Worm (Caenorhabditis elegans) whole organism, young adult: Measurements from ENCODE around the gene F55A11.6.

Source experiments
- B0035.1 ChIP-seq: sonication (generic microtip); optimal IDR thresholded peaks from 2 replicates; lab custom pipeline; 2016; ENCODE audit warnings: missing genetic modification characterization, mild to moderate bottlenecking, missing compliant biosample characterization, missing genotype, missing genetic modification reagents
- F33H1.4 ChIP-seq: fragments of 200-800 bp; sonication (Bioruptor generic); IDR thresholded peaks from 2 replicates; pipeline ENCODE4 v1.3.6; 2022; ENCODE audit warnings: missing genetic modification reagents, missing genetic modification characterization, missing compliant biosample characterization
- F39B2.1 ChIP-seq: fragments of 200-800 bp; sonication (Bioruptor generic); IDR thresholded peaks from 2 replicates; pipeline ENCODE4 v1.3.6; 2022; ENCODE audit warnings: missing genetic modification reagents, missing genetic modification characterization, missing compliant biosample characterization
- F49E8.2 ChIP-seq: sonication (generic microtip); optimal IDR thresholded peaks from 3 replicates; lab custom pipeline; 2017; ENCODE audit warnings: missing genetic modification characterization, mild to moderate bottlenecking, missing compliant biosample characterization, antibody characterized with exemption, moderate library complexity; ENCODE audit not compliant: insufficient read depth
- K11D2.4 ChIP-seq: fragments of 200-800 bp; sonication (Bioruptor generic); IDR thresholded peaks from 2 replicates; pipeline ENCODE4 v1.3.6; 2022; ENCODE audit warnings: missing genetic modification reagents, missing genetic modification characterization, missing compliant biosample characterization
- atf-7 ChIP-seq: sonication (generic microtip); optimal IDR thresholded peaks from 2 replicates; lab custom pipeline; 2017; ENCODE audit warnings: mild to moderate bottlenecking, missing genetic modification characterization, missing compliant biosample characterization
- attf-6 ChIP-seq: fragments of 200-800 bp; sonication (Bioruptor generic); IDR thresholded peaks from 2 replicates; pipeline ENCODE4 v1.3.6; 2022; ENCODE audit warnings: missing genetic modification reagents, missing genetic modification characterization, missing compliant biosample characterization
- bed-2 ChIP-seq: fragments of 200-800 bp; sonication (Bioruptor generic); IDR thresholded peaks from 2 replicates; pipeline ENCODE4 v1.3.6; 2022; ENCODE audit warnings: missing genetic modification reagents, missing genetic modification characterization, missing compliant biosample characterization
- cebp-1 ChIP-seq, 2 experiments: fragments of 200-800 bp in 1 of 2; sonication (Bioruptor generic) in 1 of 2; sonication (generic microtip) in 1 of 2; IDR thresholded peaks in 1 of 2; optimal IDR thresholded peaks in 1 of 2; 2 replicates each; pipeline versions ENCODE4 v1.3.6 to Lab custom; 2017 to 2022; ENCODE audit warnings: missing compliant biosample characterization in 2 of 2, missing genetic modification characterization in 2 of 2, mild to moderate bottlenecking in 1 of 2, missing genetic modification reagents in 1 of 2, moderate library complexity in 1 of 2
- ceh-40 ChIP-seq: fragments of 200-800 bp; sonication (Bioruptor generic); IDR thresholded peaks from 2 replicates; pipeline ENCODE4 v1.3.6; 2022; ENCODE audit warnings: missing genetic modification characterization, missing compliant biosample characterization
- ceh-58 ChIP-seq: fragments of 200-800 bp; sonication (Bioruptor generic); IDR thresholded peaks from 2 replicates; pipeline ENCODE4 v1.3.6; 2022; ENCODE audit warnings: missing genetic modification characterization, missing compliant biosample characterization
- egl-18 ChIP-seq: fragments of 200-800 bp; sonication (Bioruptor generic); IDR thresholded peaks from 2 replicates; pipeline ENCODE4 v1.3.6; 2022; ENCODE audit warnings: missing genetic modification reagents, missing genetic modification characterization, missing compliant biosample characterization
- egl-44 ChIP-seq: fragments of 200-800 bp; sonication (Bioruptor generic); IDR thresholded peaks from 2 replicates; pipeline ENCODE4 v1.3.6; 2022; ENCODE audit warnings: missing genetic modification reagents, missing genetic modification characterization, missing compliant biosample characterization
- gei-17 ChIP-seq: fragments of 200-800 bp; sonication (Bioruptor generic); optimal IDR thresholded peaks from 2 replicates; lab custom pipeline; 2018; ENCODE audit warnings: mild to moderate bottlenecking, missing genetic modification characterization, missing compliant biosample characterization
- him-1 ChIP-seq: sonication (generic microtip); optimal IDR thresholded peaks from 2 replicates; lab custom pipeline; 2016; ENCODE audit warnings: missing genotype, missing genetic modification reagents, missing genetic modification characterization, missing compliant biosample characterization
- hmg-20 ChIP-seq: fragments of 200-800 bp; sonication (Bioruptor generic); IDR thresholded peaks from 2 replicates; pipeline ENCODE4 v1.3.6; 2022; ENCODE audit warnings: missing genetic modification reagents, missing genetic modification characterization, missing compliant biosample characterization
- hrde-1 ChIP-seq: sonication (generic microtip); optimal IDR thresholded peaks from 2 replicates; lab custom pipeline; 2016; ENCODE audit warnings: missing genetic modification characterization, mild to moderate bottlenecking, missing compliant biosample characterization, moderate library complexity, missing genotype, missing genetic modification reagents, borderline replicate concordance
- lag-1 ChIP-seq: fragments of 200-800 bp; sonication (Bioruptor generic); IDR thresholded peaks from 2 replicates; pipeline ENCODE4 v1.3.6; 2022; ENCODE audit warnings: missing genetic modification reagents, missing genetic modification characterization, missing compliant biosample characterization
- lin-26 ChIP-seq: fragments of 200-800 bp; sonication (Bioruptor generic); IDR thresholded peaks from 2 replicates; pipeline ENCODE4 v1.3.6; 2022; ENCODE audit warnings: missing genetic modification reagents, missing genetic modification characterization, missing compliant biosample characterization
- lin-35 ChIP-seq, 3 experiments: fragments of 150-350 bp in 2 of 3; sonication (generic microtip) in 1 of 3; optimal IDR thresholded peaks; 2 replicates each; lab custom pipeline; 2014 to 2018; ENCODE audit warnings: missing biosample characterization in 3 of 3, missing genetic modification characterization in 3 of 3, missing genetic modification reagents in 3 of 3
- mcd-1 ChIP-seq: fragments of 200-800 bp; sonication (Bioruptor generic); IDR thresholded peaks from 2 replicates; pipeline ENCODE4 v1.3.6; 2022; ENCODE audit warnings: missing genetic modification reagents, missing genetic modification characterization, missing compliant biosample characterization
- mel-28 ChIP-seq: sonication (generic microtip); optimal IDR thresholded peaks from 2 replicates; lab custom pipeline; 2016; ENCODE audit warnings: borderline replicate concordance, mild to moderate bottlenecking, missing genetic modification characterization, missing compliant biosample characterization
- nhr-27 ChIP-seq: fragments of 200-800 bp; sonication (Bioruptor generic); optimal IDR thresholded peaks from 2 replicates; lab custom pipeline; 2018; ENCODE audit warnings: mild to moderate bottlenecking, missing genetic modification characterization, moderate library complexity, missing compliant biosample characterization
- nhr-80 ChIP-seq: sonication (generic microtip); optimal IDR thresholded peaks from 2 replicates; lab custom pipeline; 2016; ENCODE audit warnings: missing genetic modification characterization, missing compliant biosample characterization
- rcor-1 ChIP-seq: fragments of 200-800 bp; sonication (Bioruptor generic); IDR thresholded peaks from 2 replicates; pipeline ENCODE4 v1.3.6; 2022; ENCODE audit warnings: missing genetic modification reagents, missing genetic modification characterization, missing compliant biosample characterization
- rec-8 ChIP-seq, 2 experiments: sonication (generic microtip); optimal IDR thresholded peaks; 2 replicates each; lab custom pipeline; 2016; ENCODE audit warnings: mild to moderate bottlenecking in 2 of 2, missing genetic modification characterization in 2 of 2, missing genetic modification reagents in 2 of 2, missing genotype in 2 of 2, missing biosample characterization in 1 of 2, missing compliant biosample characterization in 1 of 2, moderate library complexity in 1 of 2
- repo-1 ChIP-seq: sonication (generic microtip); optimal IDR thresholded peaks from 2 replicates; lab custom pipeline; 2017; ENCODE audit warnings: mild to moderate bottlenecking, missing genetic modification characterization, missing compliant biosample characterization
- sea-2 ChIP-seq: fragments of 200-800 bp; sonication (Bioruptor generic); IDR thresholded peaks from 2 replicates; pipeline ENCODE4 v1.3.6; 2022; ENCODE audit warnings: missing genetic modification characterization, missing compliant biosample characterization
- snpc-1.1 ChIP-seq: sonication (generic microtip); optimal IDR thresholded peaks from 2 replicates; lab custom pipeline; 2017; ENCODE audit warnings: missing genetic modification characterization, mild to moderate bottlenecking, missing compliant biosample characterization, antibody characterized with exemption, moderate library complexity, missing genotype, missing genetic modification reagents; ENCODE audit not compliant: insufficient read depth
- sptf-2 ChIP-seq: fragments of 200-800 bp; sonication (Bioruptor generic); optimal IDR thresholded peaks from 2 replicates; lab custom pipeline; 2018; ENCODE audit warnings: mild to moderate bottlenecking, missing genetic modification characterization, missing compliant biosample characterization
- tbx-9 ChIP-seq: sonication (generic microtip); optimal IDR thresholded peaks from 2 replicates; lab custom pipeline; 2016; ENCODE audit warnings: borderline replicate concordance, missing genetic modification characterization, inconsistent platforms, missing compliant biosample characterization
- xnd-1 ChIP-seq: sonication (generic microtip); optimal IDR thresholded peaks from 2 replicates; lab custom pipeline; 2016; ENCODE audit warnings: missing genotype, missing genetic modification reagents, missing genetic modification characterization, missing compliant biosample characterization
- ztf-28 ChIP-seq: fragments of 200-800 bp; sonication (Bioruptor generic); IDR thresholded peaks from 2 replicates; pipeline ENCODE4 v1.3.6; 2022; ENCODE audit warnings: missing genetic modification reagents, missing genetic modification characterization, missing compliant biosample characterization

Gene F55A11.6

DNA sequence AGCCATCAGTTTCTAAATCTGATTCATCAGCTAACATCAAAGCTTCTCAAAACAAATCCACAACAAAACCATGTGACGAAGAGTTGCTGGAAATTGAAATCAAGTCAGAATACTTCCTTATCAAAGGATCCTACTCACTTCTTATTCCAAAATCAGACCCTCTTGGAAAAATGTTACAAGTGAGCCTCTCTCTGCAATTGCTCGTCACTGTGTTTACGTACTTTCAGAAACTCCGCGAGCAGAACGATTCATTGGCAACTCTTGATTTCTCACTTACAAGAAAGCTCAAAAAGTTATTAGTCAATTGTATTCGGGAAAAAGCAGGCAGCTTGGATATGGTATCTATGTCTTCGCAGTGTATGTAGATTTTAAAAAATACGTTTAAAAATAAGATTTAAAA is 25.2 kb upstream of the F55A11.6 start:
- TF ChIP-seq attf-6 (GFP tag; lab: Robert Waterston, UW) (no peak), ceh-58 (GFP tag; lab: Robert Waterston, UW) (no peak), mel-28 (tag; lab: Kevin White, UChicago) (no peak), B0035.1 (tag; lab: Kevin White, UChicago) (no peak), repo-1 (no peak), lag-1 (GFP tag; lab: Robert Waterston, UW) (no peak), sea-2 (no peak), xnd-1 (tag; lab: Kevin White, UChicago) (no peak), lin-35 (GFP tag; optimal IDR thresholded peaks at IDR 0.05; lab: Kevin White, UChicago) (no peak), F49E8.2 (tag; lab: Kevin White, UChicago) (no peak), hmg-20 (GFP tag; lab: Robert Waterston, UW) (no peak), ztf-28 (GFP tag; lab: Robert Waterston, UW) (no peak), sptf-2 (GFP tag; lab: Kevin White, UChicago) (no peak), gei-17 (GFP tag; lab: Kevin White, UChicago) (no peak), tbx-9 (no peak), egl-44 (GFP tag; lab: Robert Waterston, UW) (no peak), nhr-27 (tag; lab: Kevin White, UChicago) (no peak), atf-7 (tag; lab: Kevin White, UChicago) (no peak)
- TF ChIP-seq, all 124 proteins: peak for 0

DNA sequence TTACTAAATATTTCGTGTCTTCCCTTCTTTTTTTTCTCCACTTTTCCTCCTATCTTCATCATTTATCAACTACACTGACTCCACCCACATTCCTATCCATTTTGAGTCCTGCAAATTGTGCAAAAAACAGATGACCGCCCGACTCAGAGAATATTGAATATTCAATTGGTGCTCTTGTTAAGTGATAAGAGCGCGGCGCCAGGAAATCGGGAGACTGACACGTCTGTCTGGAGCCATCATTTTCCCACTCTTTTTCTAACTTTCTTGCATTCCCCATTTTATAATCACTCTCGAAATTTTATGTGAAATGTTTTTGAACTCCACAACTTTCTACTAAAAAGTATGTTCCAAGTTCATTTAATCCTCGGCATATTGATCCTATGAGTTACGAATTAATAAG is 20.8 kb upstream of the F55A11.6 start:
- TF ChIP-seq bed-2 (GFP tag; lab: Robert Waterston, UW) (no peak), nhr-80 (tag; lab: Kevin White, UChicago) (peak; percentile 84)

DNA sequence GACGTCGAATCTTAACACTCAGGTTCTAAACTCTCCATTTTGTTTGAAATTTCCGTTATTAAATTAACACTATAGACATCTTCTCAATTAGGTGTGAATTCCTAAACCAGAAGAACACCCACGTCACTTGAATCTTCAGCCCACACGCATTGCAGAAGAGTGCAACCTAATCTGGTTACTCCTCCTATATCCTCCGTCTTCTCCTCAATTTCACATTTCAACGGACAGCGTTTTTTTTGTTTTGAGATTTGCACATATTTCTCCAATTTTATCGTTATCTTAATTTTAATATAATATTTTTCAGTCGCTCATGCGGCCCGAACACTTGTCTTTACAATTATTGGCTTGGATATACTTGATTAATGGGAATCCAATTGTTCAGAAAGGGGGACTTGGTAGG is 19.3 kb upstream of the F55A11.6 start, which contains the start of gene smoc-1:
Gene smoc-1, plus strand, starts transcription at position 301 of the 400 bp plus-strand sequence.
- TF ChIP-seq F39B2.1 (GFP tag; lab: Robert Waterston, UW) (no peak), cebp-1 (GFP tag; IDR thresholded peaks at IDR 0.05; lab: Robert Waterston, UW) (no peak), cebp-1 (tag; optimal IDR thresholded peaks at IDR 0.05; lab: Kevin White, UChicago) (no peak), rec-8 (tag; optimal IDR thresholded peaks at IDR 0.05; lab: Kevin White, UChicago) (no peak), hrde-1 (tag; lab: Kevin White, UChicago) (no peak), rcor-1 (GFP tag; lab: Robert Waterston, UW) (no peak), ceh-40 (no peak), nhr-80 (tag; lab: Kevin White, UChicago) (no peak), F33H1.4 (no peak), mcd-1 (no peak), egl-18 (GFP tag; lab: Robert Waterston, UW) (no peak), K11D2.4 (GFP tag; lab: Robert Waterston, UW) (no peak), snpc-1.1 (tag; lab: Kevin White, UChicago) (no peak), him-1 (no peak), hmg-20 (GFP tag; lab: Robert Waterston, UW) (no peak), lin-26 (no peak)

DNA sequence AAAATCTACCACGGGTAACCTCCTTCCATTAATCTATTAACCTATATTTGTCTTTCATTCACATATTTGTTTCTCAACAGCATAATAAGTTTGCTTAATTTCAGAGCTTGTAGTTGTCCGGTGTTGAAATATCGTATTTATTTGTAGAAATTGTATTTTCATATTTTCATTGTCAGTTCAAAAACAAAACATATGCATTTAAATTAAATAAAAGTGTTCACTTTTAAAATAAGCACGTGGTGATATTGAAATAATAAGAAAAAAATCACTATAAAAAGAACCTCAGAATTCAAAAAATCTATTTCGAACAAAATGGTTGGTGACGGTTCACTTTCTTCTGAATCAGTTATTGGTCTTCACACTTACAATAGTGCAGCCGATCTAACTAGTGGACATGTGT is 18.0 kb upstream of the F55A11.6 start, which contains the start of gene T04F3.3:
Gene T04F3.3, plus strand, starts transcription at position 301 of the 400 bp plus-strand sequence.
- no peak for TF ChIP-seq nhr-80 (tag; lab: Kevin White, UChicago)
